Worm (Caenorhabditis elegans): Measurements from ENCODE around the gene C30G12.2.

C30G12.2 gene

ce11 chrII:7287709-7288108, 2.5 kb upstream of the C30G12.2 start (continued):
- TF ChIP-seq nhr-19 (GFP tag; conservative IDR thresholded peaks at IDR 0.05), result peak; percentile 47
- TF ChIP-seq unc-30 (tag; optimal IDR thresholded peaks at IDR 0.05), result no peak

ce11 chrII:7295917-7296316, 5.7 kb downstream of the C30G12.2 start, which contains the start of gene C30G12.6:
TSS of gene C30G12.6 (minus strand) at chrII:7296017.
- peak; percentile 14 for TF ChIP-seq nhr-85 (tag)
- no peak for TF ChIP-seq nhr-11 (tag; optimal IDR thresholded peaks at IDR 0.05)

ce11 chrII:7298197-7298682, 8.0 kb downstream of the C30G12.2 start, which contains the start of gene puf-8:
TSS of gene puf-8 (minus strand) at chrII:7298247.
- no peak for TF ChIP-seq aha-1 (tag; optimal IDR thresholded peaks at IDR 0.05)
- TF ChIP-seq swsn-7 (tag; optimal IDR thresholded peaks at IDR 0.05), result no peak
- no peak for TF ChIP-seq efl-3 (GFP tag; optimal IDR thresholded peaks at IDR 0.05)
- TF ChIP-seq ces-1 (GFP tag; optimal IDR thresholded peaks at IDR 0.05), result no peak
- TF ChIP-seq vab-15 (tag; optimal IDR thresholded peaks at IDR 0.05), result no peak
- TF ChIP-seq xbp-1 (tag; optimal IDR thresholded peaks at IDR 0.05), result no peak
- no peak for TF ChIP-seq elt-3 (tag; optimal IDR thresholded peaks at IDR 0.05)
- TF ChIP-seq alr-1 (tag; optimal IDR thresholded peaks at IDR 0.05; ENCODE audit: borderline replicate concordance), result no peak
- TF ChIP-seq dsc-1 (tag; optimal IDR thresholded peaks at IDR 0.05), result no peak
- TF ChIP-seq fos-1 (tag; optimal IDR thresholded peaks at IDR 0.05), result no peak
- TF ChIP-seq nhr-28 (tag; optimal IDR thresholded peaks at IDR 0.05), result no peak
- TF ChIP-seq isw-1 (GFP tag; IDR thresholded peaks at IDR 0.05), result no peak
- no peak for TF ChIP-seq aly-2 (tag; optimal IDR thresholded peaks at IDR 0.05)
- no peak for TF ChIP-seq nhr-85 (tag)
- no peak for TF ChIP-seq egl-13 (tag; optimal IDR thresholded peaks at IDR 0.05)
- TF ChIP-seq sup-37 (GFP tag; optimal IDR thresholded peaks at IDR 0.05), result no peak
- no peak for TF ChIP-seq mab-9 (GFP tag; IDR thresholded peaks at IDR 0.05)

- TF ChIP-seq blmp-1 (tag; optimal IDR thresholded peaks at IDR 0.05), result no peak
- TF ChIP-seq mdl-1 (tag; optimal IDR thresholded peaks at IDR 0.05), result no peak
- TF ChIP-seq efl-1 (optimal IDR thresholded peaks at IDR 0.05), result no peak
- TF ChIP-seq efl-1 (GFP tag; optimal IDR thresholded peaks at IDR 0.05 in 1 of 2), result peak in 1 of 2 experiments; percentile 17
These were observed 8.8 kb downstream of the C30G12.2 start, which contains the start of gene C30G12.1 for ce11 chrII:7299042-7299441. TSS of gene C30G12.1 (plus strand) at chrII:7299342.

ce11 chrII:7301670-7302151, 11.5 kb downstream of the C30G12.2 start, which contains the start of gene cul-4:
TSS of gene cul-4 (plus strand) at chrII:7302101.
- TF ChIP-seq hlh-17 (GFP tag; optimal IDR thresholded peaks at IDR 0.05; ENCODE audit: borderline replicate concordance), result no peak
- peak; percentile 65 for TF ChIP-seq blmp-1 (tag; optimal IDR thresholded peaks at IDR 0.05)
- TF ChIP-seq egl-27 (tag; optimal IDR thresholded peaks at IDR 0.05), result no peak
- no peak for TF ChIP-seq nhr-84 (tag; optimal IDR thresholded peaks at IDR 0.05)
- peak; percentile 84 for TF ChIP-seq snu-23 (GFP tag; optimal IDR thresholded peaks at IDR 0.05)
- TF ChIP-seq mef-2 (tag; optimal IDR thresholded peaks at IDR 0.05), result no peak
- peak; percentile 85 for TF ChIP-seq nhr-20 (tag; optimal IDR thresholded peaks at IDR 0.05)
- no peak for TF ChIP-seq sox-4 (tag; optimal IDR thresholded peaks at IDR 0.05)
- no peak for TF ChIP-seq nhr-47 (tag; optimal IDR thresholded peaks at IDR 0.05)
- TF ChIP-seq mdl-1 (tag; optimal IDR thresholded peaks at IDR 0.05), result peak in 1 of 2 experiments; percentile 46
- no peak for TF ChIP-seq nhr-76 (tag; optimal IDR thresholded peaks at IDR 0.05)
- peak; percentile 64 to 72 (median 72) for TF ChIP-seq ceh-82 (tag; optimal IDR thresholded peaks at IDR 0.05)
- TF ChIP-seq aly-2 (tag; optimal IDR thresholded peaks at IDR 0.05), result no peak
- peak; percentile 69 for TF ChIP-seq F16B12.6 (tag; optimal IDR thresholded peaks at IDR 0.05)
- peak; percentile 65 for TF ChIP-seq egl-13 (tag; optimal IDR thresholded peaks at IDR 0.05)
- peak; percentile 82 for TF ChIP-seq nhr-19 (GFP tag; conservative IDR thresholded peaks at IDR 0.05)
- TF ChIP-seq nhr-90 (tag; optimal IDR thresholded peaks at IDR 0.05; ENCODE audit: poor library complexity), result peak; percentile 81
- no peak for TF ChIP-seq ets-5 (GFP tag; IDR thresholded peaks at IDR 0.05)
- no peak for TF ChIP-seq lin-13 (GFP tag; optimal IDR thresholded peaks at IDR 0.05)
- no peak for TF ChIP-seq ceh-63 (GFP tag; optimal IDR thresholded peaks at IDR 0.05)
- TF ChIP-seq ceh-8 (GFP tag; optimal IDR thresholded peaks at IDR 0.05), result peak; percentile 46
- peak in 1 of 2 experiments; percentile 31 for TF ChIP-seq ztf-11 (tag; optimal IDR thresholded peaks at IDR 0.05)
- TF ChIP-seq jun-1 (tag; optimal IDR thresholded peaks at IDR 0.05), result peak; percentile 60
- peak; percentile 71 to 82 for TF ChIP-seq efl-1 (optimal IDR thresholded peaks at IDR 0.05)
- TF ChIP-seq efl-1 (GFP tag; optimal IDR thresholded peaks at IDR 0.05 in 1 of 2), result peak; percentile 76 to 97
- TF ChIP-seq unc-98 (GFP tag; IDR thresholded peaks at IDR 0.05), result no peak
- no peak for TF ChIP-seq hpl-2 (GFP tag; optimal IDR thresholded peaks at IDR 0.05)
- peak; percentile 89 for TF ChIP-seq nhr-85 (tag)
- peak; percentile 59 for TF ChIP-seq C04F5.9 (tag; optimal IDR thresholded peaks at IDR 0.05)
